Fruit fly (Drosophila melanogaster) whole organism, adult: ENCODE results near the gene CG4842.

Source experiments
- CG11617 ChIP-seq: fragments of 200-800 bp; sonication (Bioruptor generic); optimal IDR thresholded peaks from 2 replicates; lab custom pipeline; 2017; ENCODE audit warnings: mild to moderate bottlenecking, missing biosample characterization, missing genetic modification reagents, missing genetic modification characterization
- CG12768 ChIP-seq: fragments of 200-800 bp; sonication (Bioruptor generic); optimal IDR thresholded peaks from 2 replicates; lab custom pipeline; 2017; ENCODE audit warnings: missing biosample characterization, missing genetic modification characterization, mild to moderate bottlenecking, moderate library complexity, missing genetic modification reagents
- CG14711 ChIP-seq: fragments of 200-800 bp; sonication (Bioruptor generic); optimal IDR thresholded peaks from 2 replicates; lab custom pipeline; 2018; ENCODE audit warnings: missing biosample characterization, mild to moderate bottlenecking, missing genetic modification characterization, moderate library complexity
- CG1620 ChIP-seq: fragments of 200-800 bp; sonication (Bioruptor generic); optimal IDR thresholded peaks from 2 replicates; lab custom pipeline; 2016; ENCODE audit warnings: missing biosample characterization, missing genetic modification characterization
- CG33017 ChIP-seq: fragments of 200-800 bp; sonication (Bioruptor generic); optimal IDR thresholded peaks from 2 replicates; lab custom pipeline; 2018; ENCODE audit warnings: missing biosample characterization, mild to moderate bottlenecking, missing genetic modification characterization, moderate library complexity
- CG5204 ChIP-seq: fragments of 200-800 bp; sonication (Bioruptor generic); optimal IDR thresholded peaks from 2 replicates; lab custom pipeline; 2016; ENCODE audit warnings: missing biosample characterization, missing genetic modification characterization
- CG7045 ChIP-seq: fragments of 200-800 bp; sonication (Bioruptor generic); optimal IDR thresholded peaks from 2 replicates; lab custom pipeline; 2017; ENCODE audit warnings: missing biosample characterization, mild to moderate bottlenecking, missing genetic modification characterization
- CG7101 ChIP-seq: fragments of 200-800 bp; sonication (Bioruptor generic); optimal IDR thresholded peaks from 2 replicates; lab custom pipeline; 2018; ENCODE audit warnings: missing biosample characterization, mild to moderate bottlenecking, missing genetic modification characterization, moderate library complexity
- Clk ChIP-seq: fragments of 200-800 bp; sonication (Bioruptor generic); optimal IDR thresholded peaks from 2 replicates; lab custom pipeline; 2017; ENCODE audit warnings: missing biosample characterization, missing genetic modification characterization
- Crg-1 ChIP-seq: fragments of 200-800 bp; sonication (Bioruptor generic); optimal IDR thresholded peaks from 2 replicates; lab custom pipeline; 2016; ENCODE audit warnings: missing biosample characterization, missing genetic modification characterization
- Hr96 ChIP-seq: fragments of 200-800 bp; sonication (Bioruptor generic); optimal IDR thresholded peaks from 2 replicates; lab custom pipeline; 2016; ENCODE audit warnings: missing biosample characterization, missing genetic modification characterization
- Mnt ChIP-seq: fragments of 200-800 bp; sonication (Bioruptor generic); optimal IDR thresholded peaks from 2 replicates; lab custom pipeline; 2016; ENCODE audit warnings: missing biosample characterization, mild to moderate bottlenecking, missing genetic modification characterization
- bab1 ChIP-seq: fragments of 200-800 bp; sonication (Bioruptor generic); optimal IDR thresholded peaks from 3 replicates; lab custom pipeline; 2019; ENCODE audit warnings: missing biosample characterization, mild to moderate bottlenecking, missing genetic modification characterization, moderate library complexity
- cic ChIP-seq: fragments of 200-800 bp; sonication (Bioruptor generic); optimal IDR thresholded peaks from 2 replicates; lab custom pipeline; 2017; ENCODE audit warnings: missing biosample characterization, mild to moderate bottlenecking, missing genetic modification characterization, moderate library complexity
- cnc ChIP-seq, 2 experiments: fragments of >200 bp; optimal IDR thresholded peaks; 2 replicates each; lab custom pipeline; 2017
- kay ChIP-seq: fragments of 200-800 bp; sonication (Bioruptor generic); peaks from one replicate; lab custom pipeline; 2016; ENCODE audit warnings: missing biosample characterization, missing genetic modification characterization, borderline replicate concordance
- ovo ChIP-seq: fragments of 200-800 bp; sonication (Bioruptor generic); optimal IDR thresholded peaks from 2 replicates; lab custom pipeline; 2016; ENCODE audit warnings: missing biosample characterization, missing genetic modification characterization
- pad ChIP-seq: fragments of 200-800 bp; sonication (Bioruptor generic); optimal IDR thresholded peaks from 3 replicates; lab custom pipeline; 2017; ENCODE audit warnings: missing biosample characterization, missing genetic modification characterization, mild to moderate bottlenecking, moderate library complexity, missing genetic modification reagents
- toe ChIP-seq: fragments of 200-800 bp; sonication (Bioruptor generic); optimal IDR thresholded peaks from 2 replicates; lab custom pipeline; 2016; ENCODE audit warnings: missing biosample characterization, missing genetic modification characterization

The CG4842 gene

dm6 chr3L:16349686-16350085, 18.5 kb upstream of the CG4842 start:
- TF ChIP-seq CG14711 (tag; lab: Kevin White, UChicago) (no peak), Hr96 (GFP tag; lab: Kevin White, UChicago) (no peak)

- TF ChIP-seq bab1 (peak; percentile 57), Hr96 (GFP tag; lab: Kevin White, UChicago) (no peak)
These were observed 16.3 kb upstream of the CG4842 start, which contains the start of the genes Golgin104 and Tcs3 for dm6 chr3L:16351770-16352429. Golgin104 (minus strand) TSS chr3L:16351951. Tcs3 (plus strand) TSS chr3L:16351991.

dm6 chr3L:16354197-16354596, 14.0 kb upstream of the CG4842 start, which contains the start of gene Pdh:
Pdh (minus strand) TSS chr3L:16354297.
- no peak for TF ChIP-seq ovo
- no peak for TF ChIP-seq cnc (optimal IDR thresholded peaks at IDR 0.05; lab: Kevin White, UChicago)
- no peak for TF ChIP-seq pad
- no peak for TF ChIP-seq CG12768 (GFP tag; lab: Kevin White, UChicago)
- no peak for TF ChIP-seq CG33017 (tag; lab: Kevin White, UChicago)
- no peak for TF ChIP-seq bab1
- no peak for TF ChIP-seq toe
- no peak for TF ChIP-seq Clk
- no peak for TF ChIP-seq Mnt

dm6 chr3L:16356171-16356765, 11.9 kb upstream of the CG4842 start:
- no peak for TF ChIP-seq CG11617 (GFP tag; lab: Kevin White, UChicago)
- peak; percentile 18 for TF ChIP-seq CG12768 (GFP tag; lab: Kevin White, UChicago)
- no peak for TF ChIP-seq CG7045 (GFP tag; lab: Kevin White, UChicago)
- peak; percentile 88 for TF ChIP-seq kay (GFP tag; lab: Kevin White, UChicago)
- TF ChIP-seq Clk: no peak
- TF ChIP-seq Mnt: peak; percentile 14
- TF ChIP-seq CG5204: no peak
- TF ChIP-seq CG33017 (tag; lab: Kevin White, UChicago): peak; percentile 7
- no peak for TF ChIP-seq pad
- TF ChIP-seq CG7101: peak; percentile 13

dm6 chr3L:16357187-16357728, 10.9 kb upstream of the CG4842 start:
- no peak for TF ChIP-seq CG33017 (tag; lab: Kevin White, UChicago)
- TF ChIP-seq bab1: no peak
- no peak for TF ChIP-seq CG12768 (GFP tag; lab: Kevin White, UChicago)
- no peak for TF ChIP-seq pad
- no peak for TF ChIP-seq CG5204
- no peak for TF ChIP-seq cic (GFP tag; lab: Kevin White, UChicago)

- no peak for TF ChIP-seq ovo
- TF ChIP-seq CG12768 (GFP tag; lab: Kevin White, UChicago): no peak
- TF ChIP-seq Hr96 (GFP tag; lab: Kevin White, UChicago): no peak
- no peak for TF ChIP-seq kay (GFP tag; lab: Kevin White, UChicago)
These were observed 10.3 kb upstream of the CG4842 start for dm6 chr3L:16357860-16358259.

- TF ChIP-seq CG1620 (GFP tag; lab: Kevin White, UChicago): no peak
- peak; percentile 43 for TF ChIP-seq CG33017 (tag; lab: Kevin White, UChicago)
- TF ChIP-seq CG12768 (GFP tag; lab: Kevin White, UChicago): no peak
- no peak for TF ChIP-seq toe
These were observed 8.9 kb upstream of the CG4842 start, which contains the start of gene ringer for dm6 chr3L:16359219-16359748. ringer (minus strand) TSS chr3L:16359428.

dm6 chr3L:16359795-16360194, 8.4 kb upstream of the CG4842 start:
- TF ChIP-seq kay (GFP tag; lab: Kevin White, UChicago) (peak; percentile 92), Hr96 (GFP tag; lab: Kevin White, UChicago) (no peak), Mnt (no peak), cic (GFP tag; lab: Kevin White, UChicago) (no peak), Crg-1 (GFP tag; lab: Kevin White, UChicago) (no peak), ovo (no peak), toe (no peak), CG12768 (GFP tag; lab: Kevin White, UChicago) (peak; percentile 39)
